Worm (Caenorhabditis elegans): ENCODE results near the gene srbc-54.

Gene srbc-54

DNA sequence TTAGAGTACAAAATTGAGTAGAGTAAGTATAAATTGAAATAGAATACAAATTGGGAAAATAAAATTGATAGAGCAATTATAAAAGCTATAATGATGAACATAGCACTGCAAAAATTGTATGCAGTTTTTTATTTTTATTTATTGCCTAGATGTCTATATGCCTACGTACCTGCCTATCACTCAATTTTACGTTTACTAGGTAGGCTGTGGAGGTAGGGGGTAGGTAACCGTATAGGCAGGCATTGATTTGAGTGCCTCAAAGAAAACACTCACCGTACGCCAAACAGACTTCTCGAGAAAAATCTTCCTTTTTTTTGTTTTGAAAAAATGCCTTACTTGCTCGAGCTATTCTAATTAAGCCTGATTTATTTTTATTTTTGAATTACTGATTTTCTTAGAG is 1.9 kb downstream of the srbc-54 start, which contains the start of gene srbc-56:
srbc-56 (minus strand) TSS at position 101 of the 400 bp plus-strand sequence.
- no peak for TF ChIP-seq ama-1 (optimal IDR thresholded peaks at IDR 0.05)
- no peak for TF ChIP-seq ceh-13 (GFP tag; optimal IDR thresholded peaks at IDR 0.05)
- no peak for TF ChIP-seq ceh-36 (tag; optimal IDR thresholded peaks at IDR 0.05)
- no peak for TF ChIP-seq flt-1 (GFP tag; IDR thresholded peaks at IDR 0.05)
- no peak for TF ChIP-seq F13C5.2 (tag; optimal IDR thresholded peaks at IDR 0.05)
- no peak for TF ChIP-seq hmbx-1 (tag; optimal IDR thresholded peaks at IDR 0.05)
- TF ChIP-seq sea-1 (GFP tag; conservative IDR thresholded peaks at IDR 0.05): no peak
- TF ChIP-seq tbx-11 (GFP tag; IDR thresholded peaks at IDR 0.05): no peak
- no peak for TF ChIP-seq tra-4 (tag; optimal IDR thresholded peaks at IDR 0.05)
- TF ChIP-seq B0310.2 (tag; optimal IDR thresholded peaks at IDR 0.05): no peak
- no peak for TF ChIP-seq hmg-4 (GFP tag; optimal IDR thresholded peaks at IDR 0.05)
- TF ChIP-seq hnd-1 (tag; optimal IDR thresholded peaks at IDR 0.05): no peak
- no peak for TF ChIP-seq scrt-1 (GFP tag; IDR thresholded peaks at IDR 0.05)
- no peak for TF ChIP-seq aly-1 (tag; optimal IDR thresholded peaks at IDR 0.05)
- no peak for TF ChIP-seq ets-7 (tag; optimal IDR thresholded peaks at IDR 0.05)
- TF ChIP-seq tbx-37 (GFP tag; conservative IDR thresholded peaks at IDR 0.05): no peak
- TF ChIP-seq pes-1 (GFP tag; IDR thresholded peaks at IDR 0.05): no peak

DNA sequence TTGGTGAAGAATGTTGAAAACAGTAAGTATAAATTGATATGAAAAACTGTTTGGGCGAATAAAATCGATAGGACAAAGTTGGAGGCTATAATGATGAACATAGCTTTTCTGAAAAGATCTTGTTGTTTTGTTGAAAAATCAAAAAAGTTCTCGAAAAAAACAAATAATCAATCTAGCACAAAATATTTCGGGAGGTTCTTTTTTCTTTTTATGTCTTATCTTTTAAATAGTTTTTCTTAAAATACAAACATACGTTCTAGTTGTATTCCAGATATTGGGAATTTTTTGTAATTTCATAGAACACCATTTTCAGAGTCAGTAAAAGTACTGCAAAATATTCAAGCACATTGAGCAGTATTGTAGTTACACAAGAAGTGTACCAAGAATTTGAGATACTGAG is 3.6 kb downstream of the srbc-54 start, which contains the start of gene srbc-55:
srbc-55 (minus strand) TSS at position 101 of the 400 bp plus-strand sequence.
- TF ChIP-seq sea-1 (GFP tag; conservative IDR thresholded peaks at IDR 0.05): no peak
- no peak for TF ChIP-seq ama-1 (optimal IDR thresholded peaks at IDR 0.05)
- no peak for TF ChIP-seq hmg-4 (GFP tag; optimal IDR thresholded peaks at IDR 0.05)
- no peak for TF ChIP-seq scrt-1 (GFP tag; IDR thresholded peaks at IDR 0.05)
- TF ChIP-seq hmbx-1 (tag; optimal IDR thresholded peaks at IDR 0.05): no peak
- TF ChIP-seq F13C5.2 (tag; optimal IDR thresholded peaks at IDR 0.05): no peak
- TF ChIP-seq ceh-36 (tag; optimal IDR thresholded peaks at IDR 0.05): no peak
- TF ChIP-seq flt-1 (GFP tag; IDR thresholded peaks at IDR 0.05): no peak
- no peak for TF ChIP-seq ceh-13 (GFP tag; optimal IDR thresholded peaks at IDR 0.05)
- no peak for TF ChIP-seq tra-4 (tag; optimal IDR thresholded peaks at IDR 0.05)
- no peak for TF ChIP-seq pes-1 (GFP tag; IDR thresholded peaks at IDR 0.05)
- no peak for TF ChIP-seq hnd-1 (tag; optimal IDR thresholded peaks at IDR 0.05)
- no peak for TF ChIP-seq tbx-11 (GFP tag; IDR thresholded peaks at IDR 0.05)
- no peak for TF ChIP-seq ets-7 (tag; optimal IDR thresholded peaks at IDR 0.05)
- no peak for TF ChIP-seq B0310.2 (tag; optimal IDR thresholded peaks at IDR 0.05)

DNA sequence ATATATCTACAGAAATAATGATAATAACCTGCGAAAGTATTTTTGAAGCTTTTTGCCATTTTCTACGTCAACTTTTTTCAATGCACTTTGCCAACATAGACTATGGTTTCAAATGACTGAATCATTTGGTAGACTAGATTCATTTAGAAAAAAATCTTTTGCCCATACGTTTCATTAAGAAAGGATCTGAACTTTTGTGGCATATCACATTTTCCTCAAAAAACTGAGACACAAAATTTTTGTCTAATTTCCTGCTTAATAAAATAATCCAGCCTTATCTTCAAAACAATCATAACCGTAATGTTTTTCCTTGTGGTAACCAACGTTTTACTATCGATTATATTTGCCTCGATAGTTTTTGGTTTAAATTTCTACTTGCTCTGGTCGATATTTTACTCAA is 7.4 kb downstream of the srbc-54 start, which contains the start of gene srbc-51:
srbc-51 (plus strand) TSS at position 301 of the 400 bp plus-strand sequence.
- TF ChIP-seq B0310.2 (tag; optimal IDR thresholded peaks at IDR 0.05) (no peak), sea-1 (GFP tag; conservative IDR thresholded peaks at IDR 0.05) (no peak), hmg-4 (GFP tag; optimal IDR thresholded peaks at IDR 0.05) (no peak), F13C5.2 (tag; optimal IDR thresholded peaks at IDR 0.05) (no peak), ceh-13 (GFP tag; optimal IDR thresholded peaks at IDR 0.05) (no peak), tra-4 (tag; optimal IDR thresholded peaks at IDR 0.05) (no peak), ceh-36 (tag; optimal IDR thresholded peaks at IDR 0.05) (no peak)

DNA sequence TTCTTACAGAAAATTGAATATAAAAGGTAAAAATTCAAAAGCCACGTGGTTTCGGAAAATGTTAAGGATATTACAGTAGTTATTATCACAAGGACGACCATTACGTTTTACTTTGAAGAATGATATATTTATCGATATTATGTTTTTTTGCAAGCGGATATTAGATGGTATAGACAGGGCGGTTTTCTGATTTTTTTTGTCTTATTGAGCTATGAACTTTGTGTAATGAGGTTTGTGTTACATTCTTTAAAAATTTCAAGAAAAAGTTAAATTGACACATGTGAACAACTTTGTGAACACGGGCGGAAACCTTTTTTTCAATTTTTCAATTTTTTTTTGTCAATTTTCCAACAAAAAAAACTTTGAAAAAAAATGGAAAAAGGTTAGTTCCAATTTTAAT is 8.7 kb downstream of the srbc-54 start, which contains the start of gene srbc-50:
srbc-50 (minus strand) TSS at position 101 of the 400 bp plus-strand sequence.
- no peak for TF ChIP-seq hmbx-1 (tag; optimal IDR thresholded peaks at IDR 0.05)
- no peak for TF ChIP-seq B0310.2 (tag; optimal IDR thresholded peaks at IDR 0.05)
- no peak for TF ChIP-seq ets-7 (tag; optimal IDR thresholded peaks at IDR 0.05)
- TF ChIP-seq scrt-1 (GFP tag; IDR thresholded peaks at IDR 0.05): no peak
- no peak for TF ChIP-seq ceh-13 (GFP tag; optimal IDR thresholded peaks at IDR 0.05)
- TF ChIP-seq ceh-36 (tag; optimal IDR thresholded peaks at IDR 0.05): no peak
- no peak for TF ChIP-seq tbx-37 (GFP tag; conservative IDR thresholded peaks at IDR 0.05)
- TF ChIP-seq tra-4 (tag; optimal IDR thresholded peaks at IDR 0.05): no peak
- TF ChIP-seq hnd-1 (tag; optimal IDR thresholded peaks at IDR 0.05): no peak
- TF ChIP-seq ama-1 (optimal IDR thresholded peaks at IDR 0.05): no peak
- no peak for TF ChIP-seq pes-1 (GFP tag; IDR thresholded peaks at IDR 0.05)
- no peak for TF ChIP-seq aly-1 (tag; optimal IDR thresholded peaks at IDR 0.05)
- no peak for TF ChIP-seq flt-1 (GFP tag; IDR thresholded peaks at IDR 0.05)
- no peak for TF ChIP-seq F13C5.2 (tag; optimal IDR thresholded peaks at IDR 0.05)

DNA sequence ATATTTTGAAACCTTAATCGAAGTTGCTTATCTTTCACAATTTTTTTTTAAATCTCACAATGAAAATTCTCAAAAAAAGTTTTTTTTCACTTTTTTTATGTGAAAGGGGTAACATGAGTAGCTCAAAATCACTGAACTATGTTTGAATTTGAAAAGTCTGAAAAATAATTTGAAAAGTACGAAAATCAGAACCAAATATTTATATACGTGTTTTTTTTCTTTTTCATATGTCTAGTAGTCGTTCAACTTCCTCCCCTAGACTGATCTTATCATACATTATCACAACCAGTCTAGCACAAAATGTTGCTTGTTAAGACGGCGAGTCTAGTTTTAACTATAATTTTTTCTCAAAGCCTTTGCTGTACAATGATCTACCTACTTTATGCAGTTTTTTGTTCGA is 12.1 kb downstream of the srbc-54 start, which contains the start of gene srbc-49:
srbc-49 (plus strand) TSS at position 301 of the 400 bp plus-strand sequence.
- TF ChIP-seq aly-1 (tag; optimal IDR thresholded peaks at IDR 0.05) (no peak), ama-1 (optimal IDR thresholded peaks at IDR 0.05) (no peak), F13C5.2 (tag; optimal IDR thresholded peaks at IDR 0.05) (no peak), hmg-4 (GFP tag; optimal IDR thresholded peaks at IDR 0.05) (no peak), sea-1 (GFP tag; conservative IDR thresholded peaks at IDR 0.05) (no peak)

DNA sequence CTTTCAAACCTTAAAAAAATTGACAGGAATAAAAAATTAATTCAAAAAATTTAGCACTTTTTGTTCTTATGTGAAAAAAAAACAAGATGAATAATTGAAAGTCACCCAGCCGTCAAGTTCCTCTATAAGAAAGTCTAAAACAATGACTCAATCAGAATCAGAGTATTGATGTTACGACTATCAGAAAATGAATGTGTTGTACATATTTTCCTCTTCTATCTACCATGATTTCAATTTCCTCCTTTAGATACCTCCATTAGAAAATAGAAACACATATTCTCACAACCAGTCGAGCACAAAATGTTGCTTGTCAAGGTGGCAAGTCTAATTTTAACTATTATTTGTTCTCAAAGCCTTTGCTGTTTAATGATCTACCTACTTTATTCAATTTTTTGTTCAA is 13.5 kb downstream of the srbc-54 start, which contains the start of gene srbc-48:
srbc-48 (plus strand) TSS at position 301 of the 400 bp plus-strand sequence.
- TF ChIP-seq ama-1 (optimal IDR thresholded peaks at IDR 0.05) (no peak), hnd-1 (tag; optimal IDR thresholded peaks at IDR 0.05) (no peak), tra-4 (tag; optimal IDR thresholded peaks at IDR 0.05) (no peak)

DNA sequence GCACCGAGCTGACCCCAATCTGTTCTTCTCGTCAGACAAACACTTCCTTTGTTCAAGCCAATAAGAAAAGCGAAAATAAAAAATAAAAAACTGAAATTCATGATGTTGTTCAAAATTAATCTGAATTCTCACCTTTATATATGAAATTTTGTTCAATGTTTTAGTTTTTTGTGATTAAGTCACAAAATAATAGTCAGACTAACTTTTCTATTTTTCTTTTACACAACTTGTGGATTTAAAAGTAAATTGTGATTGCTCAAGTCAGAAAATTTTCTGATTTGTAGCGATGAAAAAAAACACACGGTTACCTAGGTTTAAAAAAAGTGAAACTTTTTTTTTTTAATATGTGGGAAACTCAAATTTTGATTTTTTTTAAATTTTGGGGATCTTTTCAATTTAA is 15.8 kb downstream of the srbc-54 start, which contains the start of gene abf-3:
abf-3 (minus strand) TSS at position 101 of the 400 bp plus-strand sequence.
- no peak for TF ChIP-seq tbx-11 (GFP tag; IDR thresholded peaks at IDR 0.05)
- no peak for TF ChIP-seq scrt-1 (GFP tag; IDR thresholded peaks at IDR 0.05)
- no peak for TF ChIP-seq B0310.2 (tag; optimal IDR thresholded peaks at IDR 0.05)
- no peak for TF ChIP-seq hmg-4 (GFP tag; optimal IDR thresholded peaks at IDR 0.05)
- TF ChIP-seq ceh-13 (GFP tag; optimal IDR thresholded peaks at IDR 0.05): no peak
- TF ChIP-seq ama-1 (optimal IDR thresholded peaks at IDR 0.05): no peak
- no peak for TF ChIP-seq ceh-36 (tag; optimal IDR thresholded peaks at IDR 0.05)
- TF ChIP-seq tbx-37 (GFP tag; conservative IDR thresholded peaks at IDR 0.05): no peak
- TF ChIP-seq F13C5.2 (tag; optimal IDR thresholded peaks at IDR 0.05): no peak
- TF ChIP-seq ets-7 (tag; optimal IDR thresholded peaks at IDR 0.05): no peak

DNA sequence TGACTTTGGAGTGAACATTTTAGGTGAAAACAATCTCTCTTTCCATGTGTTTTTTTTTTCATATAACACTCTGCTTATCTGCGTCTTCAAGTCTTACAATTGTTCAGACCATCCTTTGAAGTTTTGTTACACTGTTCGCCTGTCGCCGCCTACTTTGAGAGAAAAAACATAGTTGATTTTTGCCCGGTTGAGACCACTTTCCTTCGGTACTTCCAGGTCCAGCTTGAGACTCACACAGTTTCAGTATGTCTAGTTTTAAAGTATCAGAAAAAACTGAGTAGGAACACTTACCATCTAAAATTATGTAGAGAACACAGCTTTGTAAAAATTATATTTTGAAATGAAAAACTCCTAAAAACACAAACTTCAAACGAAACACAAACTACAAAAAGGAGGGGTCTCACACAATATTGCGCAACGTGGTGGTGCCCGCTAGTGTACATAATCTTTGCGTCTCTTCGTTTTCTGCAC is 17.5 kb downstream of the srbc-54 start, which contains the start of the genes fbxa-69 and F54B8.4:
fbxa-69 (minus strand) TSS at position 10 of the 471 bp plus-strand sequence.
F54B8.4 (plus strand) TSS at position 421 of the 471 bp plus-strand sequence.
- no peak for TF ChIP-seq ama-1 (optimal IDR thresholded peaks at IDR 0.05)
- no peak for TF ChIP-seq hmbx-1 (tag; optimal IDR thresholded peaks at IDR 0.05)
- TF ChIP-seq scrt-1 (GFP tag; IDR thresholded peaks at IDR 0.05): no peak
- TF ChIP-seq tra-4 (tag; optimal IDR thresholded peaks at IDR 0.05): no peak
- no peak for TF ChIP-seq ceh-13 (GFP tag; optimal IDR thresholded peaks at IDR 0.05)
- TF ChIP-seq tbx-11 (GFP tag; IDR thresholded peaks at IDR 0.05): no peak
- no peak for TF ChIP-seq pes-1 (GFP tag; IDR thresholded peaks at IDR 0.05)
- no peak for TF ChIP-seq flt-1 (GFP tag; IDR thresholded peaks at IDR 0.05)
- TF ChIP-seq tbx-37 (GFP tag; conservative IDR thresholded peaks at IDR 0.05): no peak
- TF ChIP-seq ets-7 (tag; optimal IDR thresholded peaks at IDR 0.05): no peak
- TF ChIP-seq hmg-4 (GFP tag; optimal IDR thresholded peaks at IDR 0.05): no peak

Measured in whole organism, early embryonic.